Worm (Caenorhabditis elegans): Measurements from ENCODE around the gene scl-2.

The scl-2 gene

DNA sequence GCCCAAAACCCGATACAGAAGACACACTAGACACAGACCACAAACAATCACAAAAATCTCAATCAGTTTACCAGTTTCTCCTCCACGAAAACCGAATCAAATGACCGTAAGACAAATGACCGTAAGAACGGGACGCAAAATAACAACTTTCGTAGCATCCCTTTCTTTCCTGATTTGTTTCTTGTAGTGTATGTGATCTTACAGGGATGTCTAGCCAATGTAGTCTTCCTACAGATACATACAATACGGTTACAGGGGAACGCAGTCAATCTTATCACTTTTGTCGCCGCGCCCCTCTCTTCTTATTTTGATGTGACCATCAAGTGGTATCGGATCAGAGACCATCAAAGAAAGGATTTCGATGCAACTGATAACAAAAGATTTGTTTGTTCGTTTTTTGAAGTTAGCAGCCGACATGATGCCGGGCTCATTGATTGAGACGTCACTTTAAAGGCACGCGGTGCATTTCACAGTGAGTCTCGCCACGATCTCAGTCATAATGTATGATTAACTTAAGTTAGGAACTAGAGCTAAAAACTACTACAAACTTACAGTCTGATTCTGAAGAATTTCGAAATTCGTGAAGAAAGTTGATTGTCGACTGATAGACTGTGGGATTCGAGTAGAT, 18.2 kb downstream of the scl-2 start:
- TF ChIP-seq lin-54 (GFP tag; optimal IDR thresholded peaks at IDR 0.05) (no peak), sea-2 (GFP tag; IDR thresholded peaks at IDR 0.05) (no peak), zfh-2 (GFP tag; conservative IDR thresholded peaks at IDR 0.05) (no peak), B0261.1 (tag; optimal IDR thresholded peaks at IDR 0.05) (no peak), unc-62 (GFP tag; optimal IDR thresholded peaks at IDR 0.05) (no peak), atf-7 (tag; optimal IDR thresholded peaks at IDR 0.05) (no peak), snpc-4 (GFP tag; optimal IDR thresholded peaks at IDR 0.05) (no peak), snpc-4 (tag; optimal IDR thresholded peaks at IDR 0.05) (peak in 3 of 4 experiments; percentile 14 to 79 (median 62)), aptf-3 (GFP tag; IDR thresholded peaks at IDR 0.05) (no peak), hlh-12 (tag; optimal IDR thresholded peaks at IDR 0.05) (no peak), lin-26 (GFP tag; IDR thresholded peaks at IDR 0.05) (peak; percentile 47; the same call in 1 of the 2 replicates), somi-1 (GFP tag; optimal IDR thresholded peaks at IDR 0.05) (peak; percentile 17)

DNA sequence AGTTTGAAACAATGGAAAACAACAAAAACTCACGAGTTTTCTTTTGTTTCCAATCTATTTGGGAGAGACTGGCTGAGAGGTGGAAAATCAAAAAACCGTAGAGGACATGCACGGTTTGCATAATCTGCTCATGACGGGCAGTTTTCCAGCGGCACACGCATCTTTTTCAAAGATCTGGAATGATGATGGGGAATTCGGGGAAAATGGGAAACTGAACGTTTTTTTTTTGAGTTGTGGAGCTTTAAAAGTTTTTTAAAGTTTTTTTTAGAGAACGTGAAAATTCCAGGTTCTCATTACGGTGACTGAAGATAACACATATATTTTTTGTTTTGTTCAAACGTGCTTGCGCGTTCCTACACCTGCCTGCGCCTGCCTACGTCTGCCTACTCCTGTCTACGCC, 19.1 kb downstream of the scl-2 start, which contains the start of gene C39E9.7:
Gene C39E9.7, minus strand, starts transcription at position 101 of the 400 bp plus-strand sequence.
- TF ChIP-seq mes-4 (tag; optimal IDR thresholded peaks at IDR 0.05) (no peak), sptf-2 (GFP tag; optimal IDR thresholded peaks at IDR 0.05) (no peak), attf-6 (GFP tag; IDR thresholded peaks at IDR 0.05) (no peak), Y79H2A.3 (GFP tag; conservative IDR thresholded peaks at IDR 0.05) (no peak), Y53F4B.3 (GFP tag; IDR thresholded peaks at IDR 0.05) (no peak), attf-3 (GFP tag; conservative IDR thresholded peaks at IDR 0.05) (no peak), B0035.1 (tag; optimal IDR thresholded peaks at IDR 0.05) (no peak), chd-7 (tag; optimal IDR thresholded peaks at IDR 0.05) (no peak), ccch-3 (GFP tag; optimal IDR thresholded peaks at IDR 0.05) (no peak), ceh-91 (GFP tag; IDR thresholded peaks at IDR 0.05) (no peak), gei-17 (GFP tag; optimal IDR thresholded peaks at IDR 0.05) (no peak), ztf-25 (GFP tag; IDR thresholded peaks at IDR 0.05) (no peak), ekl-4 (GFP tag; IDR thresholded peaks at IDR 0.05) (no peak), sea-2 (GFP tag; IDR thresholded peaks at IDR 0.05) (no peak)

DNA sequence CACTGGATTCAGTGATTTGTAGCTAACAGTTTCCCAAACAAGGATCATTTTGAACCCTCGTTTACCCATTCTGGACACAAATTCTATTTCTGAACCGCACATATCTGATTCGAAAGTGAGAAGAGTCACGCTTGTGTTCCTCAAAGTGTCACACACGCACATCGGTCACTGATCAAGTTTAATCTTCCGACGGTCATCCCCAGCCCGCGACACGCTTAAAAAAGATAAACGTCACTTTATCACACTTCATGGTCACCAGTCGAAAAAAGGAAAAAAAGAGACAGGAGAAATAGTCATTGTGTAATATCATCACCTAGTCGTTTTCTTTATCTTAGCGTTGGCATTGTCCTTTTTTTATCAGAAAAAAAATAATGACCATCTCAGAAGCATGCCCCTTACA, 20.2 kb downstream of the scl-2 start:
- TF ChIP-seq die-1 (tag; optimal IDR thresholded peaks at IDR 0.05) (peak; percentile 63), lag-1 (GFP tag; IDR thresholded peaks at IDR 0.05) (no peak), K11D2.4 (GFP tag; IDR thresholded peaks at IDR 0.05) (0 out of 2 replicates have a peak, but pooled peaks have one; percentile 30), chd-7 (tag; optimal IDR thresholded peaks at IDR 0.05) (peak; percentile 33), C06A6.2 (GFP tag; conservative IDR thresholded peaks at IDR 0.05) (no peak), somi-1 (GFP tag; optimal IDR thresholded peaks at IDR 0.05) (peak; percentile 17), ztf-26 (tag; optimal IDR thresholded peaks at IDR 0.05) (peak; percentile 78), lin-40 (tag; optimal IDR thresholded peaks at IDR 0.05) (peak; percentile 17)

DNA sequence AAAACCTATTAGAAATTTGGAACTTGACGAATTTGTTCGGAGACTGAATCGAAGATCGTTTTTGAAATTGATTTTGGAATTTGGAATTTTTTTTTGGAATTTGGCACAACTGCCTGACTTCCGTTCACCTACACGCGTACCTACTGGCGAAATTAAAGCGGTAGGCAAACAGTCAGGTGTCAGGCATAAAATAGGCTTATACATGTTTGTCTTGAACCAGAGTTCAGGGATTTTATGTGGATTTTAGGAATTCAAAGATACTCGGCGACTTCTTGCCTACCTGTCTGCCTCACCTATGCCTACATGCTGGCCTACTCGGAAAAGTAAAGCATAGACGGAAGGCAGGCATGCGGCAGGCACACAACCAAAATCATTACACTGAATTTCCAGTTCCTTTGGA, 20.8 kb downstream of the scl-2 start:
- no peak for TF ChIP-seq ZK185.1 (tag; optimal IDR thresholded peaks at IDR 0.05; ENCODE audit: poor library complexity, severe bottlenecking)
- no peak for TF ChIP-seq Y67H2A.10 (GFP tag; conservative IDR thresholded peaks at IDR 0.05)
- no peak for TF ChIP-seq lin-40 (tag; optimal IDR thresholded peaks at IDR 0.05)
- TF ChIP-seq F52B5.7 (tag; optimal IDR thresholded peaks at IDR 0.05): no peak
- TF ChIP-seq F22D6.2 (tag; optimal IDR thresholded peaks at IDR 0.05): no peak
- no peak for TF ChIP-seq F39B2.1 (GFP tag; IDR thresholded peaks at IDR 0.05)
- TF ChIP-seq C17E4.6 (GFP tag; IDR thresholded peaks at IDR 0.05): no peak
- no peak for TF ChIP-seq ceh-40 (GFP tag; IDR thresholded peaks at IDR 0.05)
- no peak for TF ChIP-seq aptf-2 (GFP tag; conservative IDR thresholded peaks at IDR 0.05)
- TF ChIP-seq ztf-6 (GFP tag; IDR thresholded peaks at IDR 0.05): no peak
- TF ChIP-seq egrh-3 (GFP tag; IDR thresholded peaks at IDR 0.05): no peak
- no peak for TF ChIP-seq hsf-1 (GFP tag; IDR thresholded peaks at IDR 0.05)
